Fruit fly (Drosophila melanogaster) whole organism, prepupa: ENCODE measurements around the gene CG13403.

Source experiments
- CG8632 ChIP-seq: fragments of 200-800 bp; sonication (Bioruptor generic); optimal IDR thresholded peaks from 3 replicates; lab custom pipeline; 2016; ENCODE audit warnings: missing biosample characterization, missing genetic modification characterization
- spab ChIP-seq: fragments of 200-800 bp; sonication (Bioruptor generic); optimal IDR thresholded peaks from 2 replicates; lab custom pipeline; 2017; ENCODE audit warnings: missing biosample characterization, mild to moderate bottlenecking, missing genetic modification characterization, missing genetic modification reagents
- ss ChIP-seq, 2 experiments: fragments of 200-800 bp; sonication (Bioruptor generic); optimal IDR thresholded peaks; 2 replicates in 1 of 2; 3 replicates in 1 of 2; lab custom pipeline; 2017 to 2018; ENCODE audit warnings: mild to moderate bottlenecking in 2 of 2, missing biosample characterization in 2 of 2, missing genetic modification characterization in 2 of 2, moderate library complexity in 1 of 2

- TF ChIP-seq spab (no peak), ss (GFP tag; optimal IDR thresholded peaks at IDR 0.05; lab: Kevin White, UChicago) (no peak), CG8632 (GFP tag; lab: Kevin White, UChicago) (no peak)
Measured at dm6 chrX:14226093-14226492, 34.3 kb upstream of the CG13403 start, which contains the start of gene mRpL38.
